Worm (Caenorhabditis elegans) whole organism, L2 larva: ENCODE measurements around the gene C53C11.1.
"Not testable (repeated sequence)": the region's sequence is repeated elsewhere in the genome, so short reads cannot be mapped to it uniquely, and the experiment has no call there.

ENCODE experiments used
- C34F6.9 ChIP-seq: fragments of 150-350 bp; optimal IDR thresholded peaks from 2 replicates; lab custom pipeline; 2014; ENCODE audit warnings: missing biosample characterization, missing genetic modification characterization
- F13H6.1 ChIP-seq: sonication (generic microtip); optimal IDR thresholded peaks from 2 replicates; lab custom pipeline; 2016; ENCODE audit warnings: missing genetic modification characterization, missing compliant biosample characterization
- R02D3.7 ChIP-seq: fragments of 150-350 bp; optimal IDR thresholded peaks from 2 replicates; lab custom pipeline; 2014; ENCODE audit warnings: missing biosample characterization, missing genetic modification characterization
- Y55F3AM.14 ChIP-seq: fragments of 200-800 bp; sonication (Bioruptor generic); optimal IDR thresholded peaks from 2 replicates; lab custom pipeline; 2018; ENCODE audit warnings: mild to moderate bottlenecking, missing genetic modification characterization, missing compliant biosample characterization
- ZK546.5 ChIP-seq: sonication (generic microtip); optimal IDR thresholded peaks from 2 replicates; lab custom pipeline; 2017; ENCODE audit warnings: missing biosample characterization, missing genetic modification characterization
- alr-1 ChIP-seq: fragments of 150-350 bp; optimal IDR thresholded peaks from 2 replicates; lab custom pipeline; 2014; ENCODE audit warnings: missing biosample characterization, missing genetic modification characterization
- aly-2 ChIP-seq: fragments of 150-350 bp; optimal IDR thresholded peaks from 2 replicates; lab custom pipeline; 2014; ENCODE audit warnings: missing biosample characterization, missing genetic modification characterization
- ama-1 ChIP-seq: fragments of 150-350 bp; optimal IDR thresholded peaks from 2 replicates; lab custom pipeline; 2018; ENCODE audit warnings: inconsistent platforms
- blmp-1 ChIP-seq: sonication (generic microtip); optimal IDR thresholded peaks from 2 replicates; lab custom pipeline; 2017; ENCODE audit warnings: missing genetic modification characterization, mild to moderate bottlenecking, missing compliant biosample characterization, antibody characterized with exemption, moderate library complexity; ENCODE audit not compliant: insufficient read depth
- ceh-16 ChIP-seq: fragments of 150-350 bp; optimal IDR thresholded peaks from 2 replicates; lab custom pipeline; 2014; ENCODE audit warnings: missing biosample characterization, missing genetic modification characterization
- ceh-82 ChIP-seq: fragments of 150-350 bp; optimal IDR thresholded peaks from 2 replicates; lab custom pipeline; 2014; ENCODE audit warnings: missing biosample characterization, missing genetic modification characterization
- crh-2 ChIP-seq: sonication (generic microtip); optimal IDR thresholded peaks from 2 replicates; lab custom pipeline; 2017; ENCODE audit warnings: missing biosample characterization, missing genetic modification characterization
- dmd-4 ChIP-seq: sonication (generic microtip); optimal IDR thresholded peaks from 2 replicates; lab custom pipeline; 2017; ENCODE audit warnings: missing biosample characterization, missing genetic modification characterization
- egl-27 ChIP-seq: sonication (generic microtip); optimal IDR thresholded peaks from 3 replicates; lab custom pipeline; 2017; ENCODE audit warnings: missing biosample characterization, missing genetic modification reagents, missing genetic modification characterization
- elt-1 ChIP-seq: fragments of 150-350 bp; optimal IDR thresholded peaks from 2 replicates; lab custom pipeline; 2014; ENCODE audit warnings: missing biosample characterization, missing genetic modification characterization
- elt-3 ChIP-seq: sonication (generic microtip); optimal IDR thresholded peaks from 2 replicates; lab custom pipeline; 2017; ENCODE audit warnings: missing biosample characterization, missing genetic modification characterization
- fos-1 ChIP-seq: fragments of 150-350 bp; optimal IDR thresholded peaks from 2 replicates; lab custom pipeline; 2014; ENCODE audit warnings: missing biosample characterization, missing genetic modification characterization
- gmeb-1 ChIP-seq: fragments of 150-350 bp; optimal IDR thresholded peaks from 2 replicates; lab custom pipeline; 2014; ENCODE audit warnings: missing biosample characterization, missing genetic modification characterization
- lin-11 ChIP-seq: fragments of 150-350 bp; sonication (generic microtip); optimal IDR thresholded peaks from 2 replicates; lab custom pipeline; 2014; ENCODE audit warnings: missing biosample characterization, missing genetic modification characterization, inconsistent platforms, mixed read lengths
- lin-13 ChIP-seq: fragments of 150-350 bp; optimal IDR thresholded peaks from 2 replicates; lab custom pipeline; 2014; ENCODE audit warnings: missing biosample characterization, missing genetic modification reagents, missing genetic modification characterization
- lin-39 ChIP-seq: fragments of 150-350 bp; optimal IDR thresholded peaks from 2 replicates; lab custom pipeline; 2014; ENCODE audit warnings: missing biosample characterization, missing genetic modification reagents, missing genetic modification characterization
- lsy-2 ChIP-seq, 2 experiments: fragments of 150-350 bp in 1 of 2; sonication (generic microtip) in 1 of 2; optimal IDR thresholded peaks; 2 replicates each; lab custom pipeline; 2014 to 2017; ENCODE audit warnings: missing biosample characterization in 2 of 2, missing genetic modification characterization in 2 of 2
- mbf-1 ChIP-seq: sonication (generic microtip); optimal IDR thresholded peaks from 2 replicates; lab custom pipeline; 2017; ENCODE audit warnings: missing biosample characterization, missing genetic modification characterization
- mdl-1 ChIP-seq, 2 experiments: fragments of 150-350 bp in 1 of 2; sonication (generic microtip) in 1 of 2; optimal IDR thresholded peaks; 2 replicates each; lab custom pipeline; 2017; ENCODE audit warnings: missing biosample characterization in 2 of 2, missing genetic modification characterization in 2 of 2
- nhr-10 ChIP-seq: sonication (generic microtip); optimal IDR thresholded peaks from 2 replicates; lab custom pipeline; 2017; ENCODE audit warnings: missing biosample characterization, missing genetic modification characterization
- nhr-11 ChIP-seq: fragments of 150-350 bp; optimal IDR thresholded peaks from 2 replicates; lab custom pipeline; 2014; ENCODE audit warnings: missing biosample characterization, missing genetic modification characterization
- nhr-12 ChIP-seq: fragments of 150-350 bp; optimal IDR thresholded peaks from 2 replicates; lab custom pipeline; 2014; ENCODE audit warnings: missing biosample characterization, missing genetic modification characterization
- nhr-129 ChIP-seq: fragments of 150-350 bp; optimal IDR thresholded peaks from 2 replicates; lab custom pipeline; 2014; ENCODE audit warnings: missing biosample characterization, missing genetic modification characterization
- nhr-21 ChIP-seq: fragments of 150-350 bp; optimal IDR thresholded peaks from 2 replicates; lab custom pipeline; 2014; ENCODE audit warnings: missing biosample characterization, missing genetic modification characterization
- nhr-23 ChIP-seq: fragments of 150-350 bp; optimal IDR thresholded peaks from 2 replicates; lab custom pipeline; 2014; ENCODE audit warnings: missing biosample characterization, missing genetic modification reagents, missing genetic modification characterization
- nhr-237 ChIP-seq: fragments of 150-350 bp; optimal IDR thresholded peaks from 2 replicates; lab custom pipeline; 2014; ENCODE audit warnings: missing biosample characterization, missing genetic modification characterization
- nhr-6 ChIP-seq: fragments of 150-350 bp; optimal IDR thresholded peaks from 2 replicates; lab custom pipeline; 2014; ENCODE audit warnings: missing biosample characterization, missing genetic modification characterization
- nhr-77 ChIP-seq: fragments of 150-350 bp; optimal IDR thresholded peaks from 2 replicates; lab custom pipeline; 2014; ENCODE audit warnings: missing biosample characterization, missing genetic modification characterization
- peb-1 ChIP-seq: fragments of 150-350 bp; optimal IDR thresholded peaks from 2 replicates; lab custom pipeline; 2014; ENCODE audit warnings: missing biosample characterization, missing genetic modification characterization
- sem-4 ChIP-seq: fragments of 150-350 bp; optimal IDR thresholded peaks from 2 replicates; lab custom pipeline; 2014; ENCODE audit warnings: missing biosample characterization, missing genetic modification reagents, missing genetic modification characterization
- skn-1 ChIP-seq: sonication (generic microtip); optimal IDR thresholded peaks from 2 replicates; lab custom pipeline; 2017; ENCODE audit warnings: missing biosample characterization, missing genetic modification characterization
- sma-3 ChIP-seq: sonication (generic microtip); optimal IDR thresholded peaks from 2 replicates; lab custom pipeline; 2016; ENCODE audit warnings: missing genetic modification reagents, missing genetic modification characterization, missing compliant biosample characterization
- sma-9 ChIP-seq, 2 experiments: fragments of 150-350 bp in 1 of 2; sonication (generic microtip) in 1 of 2; optimal IDR thresholded peaks; 2 replicates each; lab custom pipeline; 2014 to 2016; ENCODE audit warnings: missing genetic modification characterization in 2 of 2, mild to moderate bottlenecking in 1 of 2, missing biosample characterization in 1 of 2, missing compliant biosample characterization in 1 of 2, missing genetic modification reagents in 1 of 2, moderate library complexity in 1 of 2
- unc-39 ChIP-seq: fragments of 150-350 bp; optimal IDR thresholded peaks from 2 replicates; lab custom pipeline; 2014; ENCODE audit warnings: missing biosample characterization, missing genetic modification characterization
- unc-55 ChIP-seq: fragments of 150-350 bp; sonication (generic microtip); optimal IDR thresholded peaks from 3 replicates; lab custom pipeline; 2014; ENCODE audit warnings: missing biosample characterization, missing genetic modification reagents, missing genetic modification characterization
- unc-62 ChIP-seq: fragments of 150-350 bp; optimal IDR thresholded peaks from 2 replicates; lab custom pipeline; 2014; ENCODE audit warnings: missing biosample characterization, missing genetic modification reagents, missing genetic modification characterization
- zag-1 ChIP-seq: fragments of 150-350 bp; optimal IDR thresholded peaks from 2 replicates; lab custom pipeline; 2014; ENCODE audit warnings: missing biosample characterization, missing genetic modification characterization
- ztf-1 ChIP-seq: fragments of 200-800 bp; sonication (Bioruptor generic); conservative IDR thresholded peaks from 2 replicates; pipeline ENCODE4 v1.3.6; 2022; ENCODE audit warnings: missing genetic modification characterization, missing compliant biosample characterization
- ztf-11 ChIP-seq: sonication (generic microtip); optimal IDR thresholded peaks from 2 replicates; lab custom pipeline; 2017; ENCODE audit warnings: missing biosample characterization, missing genetic modification characterization
- ztf-4 ChIP-seq: fragments of 150-350 bp; optimal IDR thresholded peaks from 2 replicates; lab custom pipeline; 2014; ENCODE audit warnings: missing biosample characterization, missing genetic modification characterization

Gene C53C11.1

ce11 chrX:17302419-17302818 is 38.2 kb upstream of the C53C11.1 start, which contains the start of gene fbxa-120:
TSS of gene fbxa-120 (plus strand) at chrX:17302719.
- TF ChIP-seq gmeb-1 (no peak), sem-4 (tag; lab: Kevin White, UChicago) (no peak), blmp-1 (tag; lab: Kevin White, UChicago) (no peak), nhr-129 (no peak)
- TF ChIP-seq, all 48 proteins: peak for 0

ce11 chrX:17304920-17305319 is 35.7 kb upstream of the C53C11.1 start, which contains the start of gene C33E10.1:
TSS of gene C33E10.1 (plus strand) at chrX:17305220.
- TF ChIP-seq unc-62 (GFP tag; lab: Kevin White, UChicago); mdl-1 (tag; optimal IDR thresholded peaks at IDR 0.05; lab: Kevin White, UChicago); Y55F3AM.14: not testable (repeated sequence)

DNA sequence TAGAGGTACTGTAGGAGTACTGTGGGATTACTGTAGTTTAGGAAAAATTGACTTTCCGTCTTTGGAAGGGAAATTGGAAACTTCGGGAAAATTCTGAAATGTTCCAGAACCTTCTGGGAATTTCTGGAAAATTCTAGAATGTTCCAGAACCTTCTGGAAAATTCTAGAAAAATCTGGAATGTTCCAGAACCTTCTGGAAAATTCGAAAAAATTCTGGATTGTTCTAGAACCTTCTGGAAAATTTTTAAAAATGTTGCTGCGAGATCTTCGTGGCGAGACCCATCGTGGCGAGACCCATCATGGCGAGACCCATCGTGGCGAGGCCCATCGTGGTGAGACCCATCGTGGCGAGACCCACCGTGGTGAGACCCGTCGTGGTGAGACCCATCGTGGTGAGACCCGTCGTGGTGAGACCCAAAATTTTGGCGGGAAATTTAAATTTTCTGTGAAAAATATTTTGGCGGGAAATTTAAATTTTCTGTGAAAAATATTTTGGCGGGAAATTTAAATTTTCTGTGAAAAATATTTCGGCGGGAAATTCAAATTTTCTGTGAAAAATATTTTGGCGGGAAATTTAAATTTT is 29.8 kb upstream of the C53C11.1 start, which contains the start of gene C53C11.4:
C53C11.4 (plus strand) TSS at position 179 of the 583 bp plus-strand sequence.
- not testable (repeated sequence) for TF ChIP-seq F13H6.1 (tag; lab: Kevin White, UChicago); ztf-1 (GFP tag; lab: Robert Waterston, UW); blmp-1 (tag; lab: Kevin White, UChicago)
- TF ChIP-seq, all 48 proteins: peak for 0; not testable (repeated sequence) for 48

DNA sequence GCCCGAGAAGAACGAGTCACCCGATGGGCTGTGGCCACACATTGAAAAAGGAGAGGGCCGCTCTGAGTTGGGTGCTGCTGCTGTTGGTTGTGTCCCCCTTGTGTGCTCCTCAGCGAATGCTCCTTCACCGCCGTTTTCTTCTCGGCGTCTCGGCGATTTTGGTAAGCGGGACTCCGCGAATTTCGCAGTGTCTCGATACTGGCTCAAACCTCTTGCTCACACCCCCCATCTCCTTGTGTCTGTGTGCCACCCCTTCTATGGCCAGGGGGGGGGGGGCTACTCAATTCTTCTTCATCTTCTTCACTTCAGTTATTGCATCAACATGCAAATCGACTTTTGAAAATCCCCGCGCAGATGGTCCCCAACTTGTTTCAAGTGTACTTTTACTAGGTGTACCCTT is 25.6 kb upstream of the C53C11.1 start:
- TF ChIP-seq aly-2, result no peak
- no peak for TF ChIP-seq gmeb-1
- no peak for TF ChIP-seq elt-1 (tag; lab: Kevin White, UChicago)
- no peak for TF ChIP-seq alr-1 (tag; lab: Kevin White, UChicago)
- no peak for TF ChIP-seq sem-4 (tag; lab: Kevin White, UChicago)
- no peak for TF ChIP-seq nhr-11
- no peak for TF ChIP-seq elt-3
- TF ChIP-seq peb-1 (tag; lab: Kevin White, UChicago), result no peak
- TF ChIP-seq ztf-11 (tag; lab: Kevin White, UChicago), result no peak
- no peak for TF ChIP-seq ama-1
- no peak for TF ChIP-seq sma-3
- TF ChIP-seq ceh-82 (tag; lab: Kevin White, UChicago), result no peak
- no peak for TF ChIP-seq egl-27 (tag; lab: Kevin White, UChicago)
- TF ChIP-seq unc-39, result no peak
- TF ChIP-seq crh-2 (tag; lab: Kevin White, UChicago), result peak; percentile 4
- TF ChIP-seq blmp-1 (tag; lab: Kevin White, UChicago), result no peak
- TF ChIP-seq nhr-23, result no peak
- no peak for TF ChIP-seq ZK546.5 (tag; lab: Kevin White, UChicago)
- TF ChIP-seq nhr-10 (tag; lab: Kevin White, UChicago), result no peak
- TF ChIP-seq lin-11, result peak; percentile 49
- TF ChIP-seq skn-1, result no peak
- TF ChIP-seq unc-55 (GFP tag; lab: Kevin White, UChicago), result peak; percentile 39
- TF ChIP-seq F13H6.1 (tag; lab: Kevin White, UChicago), result peak; percentile 55
- no peak for TF ChIP-seq fos-1 (tag; lab: Kevin White, UChicago)
- TF ChIP-seq zag-1 (tag; lab: Kevin White, UChicago), result peak; percentile 36
- TF ChIP-seq sma-9 (GFP tag; optimal IDR thresholded peaks at IDR 0.05; lab: Kevin White, UChicago), result no peak
- no peak for TF ChIP-seq sma-9 (tag; optimal IDR thresholded peaks at IDR 0.05; lab: Kevin White, UChicago)
- TF ChIP-seq nhr-77, result no peak
- no peak for TF ChIP-seq nhr-21 (tag; lab: Kevin White, UChicago)
- TF ChIP-seq dmd-4, result no peak
- TF ChIP-seq C34F6.9 (tag; lab: Kevin White, UChicago), result peak; percentile 46
- no peak for TF ChIP-seq lin-13 (GFP tag; lab: Kevin White, UChicago)
- TF ChIP-seq nhr-129, result peak; percentile 16
- TF ChIP-seq nhr-12 (tag; lab: Kevin White, UChicago), result no peak
- TF ChIP-seq R02D3.7 (tag; lab: Kevin White, UChicago), result no peak
- TF ChIP-seq nhr-6 (tag; lab: Kevin White, UChicago), result no peak
- TF ChIP-seq nhr-237 (tag; lab: Kevin White, UChicago), result no peak
- no peak for TF ChIP-seq mbf-1
- TF ChIP-seq ceh-16 (tag; lab: Kevin White, UChicago), result no peak
- peak; percentile 1 to 10 for TF ChIP-seq lsy-2 (tag; optimal IDR thresholded peaks at IDR 0.05; lab: Kevin White, UChicago)
- no peak for TF ChIP-seq mdl-1 (tag; optimal IDR thresholded peaks at IDR 0.05; lab: Kevin White, UChicago)
- no peak for TF ChIP-seq ztf-1 (GFP tag; lab: Robert Waterston, UW)
- no peak for TF ChIP-seq unc-62 (GFP tag; lab: Kevin White, UChicago)
- TF ChIP-seq ztf-4 (tag; lab: Kevin White, UChicago), result no peak
- no peak for TF ChIP-seq Y55F3AM.14
- TF ChIP-seq lin-39, result no peak
